Worm (Caenorhabditis elegans) whole organism, young adult: ENCODE results near the gene clec-164.

ENCODE experiments used
- B0035.1 ChIP-seq: sonication (generic microtip); optimal IDR thresholded peaks from 2 replicates; lab custom pipeline; 2016; ENCODE audit warnings: missing genetic modification characterization, mild to moderate bottlenecking, missing compliant biosample characterization, missing genotype, missing genetic modification reagents
- C06A6.2 ChIP-seq: fragments of 200-800 bp; sonication (Bioruptor generic); conservative IDR thresholded peaks from 2 replicates; pipeline ENCODE4 v1.3.6; 2022; ENCODE audit warnings: missing genetic modification characterization, missing compliant biosample characterization
- C17E4.6 ChIP-seq: fragments of 200-800 bp; sonication (Bioruptor generic); IDR thresholded peaks from 2 replicates; pipeline ENCODE4 v1.3.6; 2022; ENCODE audit warnings: missing genetic modification reagents, missing genetic modification characterization, missing compliant biosample characterization
- F52B5.7 ChIP-seq: sonication (generic microtip); optimal IDR thresholded peaks from 2 replicates; lab custom pipeline; 2016; ENCODE audit warnings: mild to moderate bottlenecking, missing genetic modification characterization, missing compliant biosample characterization
- F57C9.4 ChIP-seq: sonication (generic microtip); optimal IDR thresholded peaks from 2 replicates; lab custom pipeline; 2017; ENCODE audit warnings: mild to moderate bottlenecking, missing genetic modification characterization, missing compliant biosample characterization
- T07F8.4 ChIP-seq: sonication (generic microtip); optimal IDR thresholded peaks from 2 replicates; lab custom pipeline; 2016; ENCODE audit warnings: mild to moderate bottlenecking, missing genetic modification characterization, moderate library complexity, missing compliant biosample characterization
- Y79H2A.3 ChIP-seq: fragments of 200-800 bp; sonication (Bioruptor generic); conservative IDR thresholded peaks from 2 replicates; pipeline ENCODE4 v1.3.6; 2022; ENCODE audit warnings: missing genetic modification reagents, missing genetic modification characterization, missing compliant biosample characterization
- ama-1 ChIP-seq, 3 experiments: fragments of 150-350 bp in 1 of 3; sonication (generic microtip) in 2 of 3; optimal IDR thresholded peaks; 2 replicates each; lab custom pipeline; 2014 to 2018; ENCODE audit warnings: missing biosample characterization in 2 of 3, missing genetic modification characterization in 2 of 3, missing genetic modification reagents in 2 of 3
- aptf-2 ChIP-seq: fragments of 200-800 bp; sonication (Bioruptor generic); conservative IDR thresholded peaks from 2 replicates; pipeline ENCODE4 v1.3.6; 2022; ENCODE audit warnings: missing genetic modification reagents, missing genetic modification characterization, missing compliant biosample characterization
- attf-3 ChIP-seq: fragments of 200-800 bp; sonication (Bioruptor generic); conservative IDR thresholded peaks from 2 replicates; pipeline ENCODE4 v1.3.6; 2022; ENCODE audit warnings: missing genetic modification reagents, missing genetic modification characterization, missing compliant biosample characterization
- attf-5 ChIP-seq: fragments of 200-800 bp; sonication (Bioruptor generic); optimal IDR thresholded peaks from 2 replicates; lab custom pipeline; 2018; ENCODE audit warnings: mild to moderate bottlenecking, missing genetic modification characterization, missing compliant biosample characterization
- bed-1 ChIP-seq: fragments of 200-800 bp; sonication (Bioruptor generic); IDR thresholded peaks from 2 replicates; pipeline ENCODE4 v1.3.6; 2022; ENCODE audit warnings: missing genetic modification reagents, missing genetic modification characterization, missing compliant biosample characterization
- ccch-3 ChIP-seq: fragments of 200-800 bp; sonication (Bioruptor generic); optimal IDR thresholded peaks from 2 replicates; lab custom pipeline; 2018; ENCODE audit warnings: mild to moderate bottlenecking, missing genetic modification characterization, missing compliant biosample characterization
- cebp-2 ChIP-seq: fragments of 200-800 bp; sonication (Bioruptor generic); IDR thresholded peaks from 2 replicates; pipeline ENCODE4 v1.3.6; 2022; ENCODE audit warnings: missing genetic modification characterization, missing compliant biosample characterization
- ceh-58 ChIP-seq: fragments of 200-800 bp; sonication (Bioruptor generic); IDR thresholded peaks from 2 replicates; pipeline ENCODE4 v1.3.6; 2022; ENCODE audit warnings: missing genetic modification characterization, missing compliant biosample characterization
- ceh-91 ChIP-seq: fragments of 200-800 bp; sonication (Bioruptor generic); IDR thresholded peaks from 2 replicates; pipeline ENCODE4 v1.3.6; 2022; ENCODE audit warnings: missing genetic modification reagents, missing genetic modification characterization, missing compliant biosample characterization
- dox-1 ChIP-seq: fragments of 200-800 bp; sonication (Bioruptor generic); IDR thresholded peaks from 2 replicates; pipeline ENCODE4 v1.3.6; 2022; ENCODE audit warnings: missing genetic modification reagents, missing genetic modification characterization, missing compliant biosample characterization
- egrh-3 ChIP-seq: fragments of 200-800 bp; sonication (Bioruptor generic); IDR thresholded peaks from 2 replicates; pipeline ENCODE4 v1.3.6; 2022; ENCODE audit warnings: missing genetic modification reagents, missing genetic modification characterization, missing compliant biosample characterization
- fkh-3 ChIP-seq: sonication (generic microtip); optimal IDR thresholded peaks from 2 replicates; lab custom pipeline; 2016; ENCODE audit warnings: mild to moderate bottlenecking, missing genetic modification characterization, missing compliant biosample characterization
- hrde-1 ChIP-seq: sonication (generic microtip); optimal IDR thresholded peaks from 2 replicates; lab custom pipeline; 2016; ENCODE audit warnings: missing genetic modification characterization, mild to moderate bottlenecking, missing compliant biosample characterization, moderate library complexity, missing genotype, missing genetic modification reagents, borderline replicate concordance
- lsl-1 ChIP-seq: fragments of 200-800 bp; sonication (Bioruptor generic); optimal IDR thresholded peaks from 2 replicates; lab custom pipeline; 2018; ENCODE audit warnings: mild to moderate bottlenecking, missing genetic modification characterization, moderate library complexity, missing compliant biosample characterization
- lsy-27 ChIP-seq: sonication (generic microtip); optimal IDR thresholded peaks from 2 replicates; lab custom pipeline; 2017; ENCODE audit warnings: missing genetic modification characterization, mild to moderate bottlenecking, missing compliant biosample characterization, antibody characterized with exemption, missing genotype, borderline replicate concordance; ENCODE audit not compliant: insufficient read depth
- madf-10 ChIP-seq: sonication (generic microtip); optimal IDR thresholded peaks from 2 replicates; lab custom pipeline; 2016; ENCODE audit warnings: mild to moderate bottlenecking, missing genetic modification characterization, missing compliant biosample characterization
- madf-6 ChIP-seq: fragments of 200-800 bp; sonication (Bioruptor generic); IDR thresholded peaks from 2 replicates; pipeline ENCODE4 v1.3.6; 2022; ENCODE audit warnings: missing genetic modification reagents, missing genetic modification characterization, missing compliant biosample characterization
- mcd-1 ChIP-seq: fragments of 200-800 bp; sonication (Bioruptor generic); IDR thresholded peaks from 2 replicates; pipeline ENCODE4 v1.3.6; 2022; ENCODE audit warnings: missing genetic modification reagents, missing genetic modification characterization, missing compliant biosample characterization
- nhr-120 ChIP-seq: fragments of 200-800 bp; sonication (Bioruptor generic); IDR thresholded peaks from 2 replicates; pipeline ENCODE4 v1.3.6; 2022; ENCODE audit warnings: missing genetic modification characterization, missing compliant biosample characterization
- pha-4 ChIP-seq: fragments of 150-350 bp; sonication (generic microtip); optimal IDR thresholded peaks from 2 replicates; lab custom pipeline; 2014; ENCODE audit warnings: missing biosample characterization, missing genetic modification reagents, missing genetic modification characterization
- rcor-1 ChIP-seq: fragments of 200-800 bp; sonication (Bioruptor generic); IDR thresholded peaks from 2 replicates; pipeline ENCODE4 v1.3.6; 2022; ENCODE audit warnings: missing genetic modification reagents, missing genetic modification characterization, missing compliant biosample characterization
- repo-1 ChIP-seq: sonication (generic microtip); optimal IDR thresholded peaks from 2 replicates; lab custom pipeline; 2017; ENCODE audit warnings: mild to moderate bottlenecking, missing genetic modification characterization, missing compliant biosample characterization
- snpc-1.1 ChIP-seq: sonication (generic microtip); optimal IDR thresholded peaks from 2 replicates; lab custom pipeline; 2017; ENCODE audit warnings: missing genetic modification characterization, mild to moderate bottlenecking, missing compliant biosample characterization, antibody characterized with exemption, moderate library complexity, missing genotype, missing genetic modification reagents; ENCODE audit not compliant: insufficient read depth
- somi-1 ChIP-seq: fragments of 200-800 bp; sonication (Bioruptor generic); optimal IDR thresholded peaks from 2 replicates; lab custom pipeline; 2018; ENCODE audit warnings: mild to moderate bottlenecking, missing genetic modification characterization, missing compliant biosample characterization
- tbp1 ChIP-seq: fragments of 200-800 bp; sonication (Bioruptor generic); optimal IDR thresholded peaks from 2 replicates; lab custom pipeline; 2018; ENCODE audit warnings: mild to moderate bottlenecking, missing genetic modification characterization, missing compliant biosample characterization
- zfh-2 ChIP-seq: fragments of 200-800 bp; sonication (Bioruptor generic); conservative IDR thresholded peaks from 2 replicates; pipeline ENCODE4 v1.3.6; 2022; ENCODE audit warnings: missing genetic modification reagents, missing genetic modification characterization, missing compliant biosample characterization
- zim-3 ChIP-seq: sonication (generic microtip); optimal IDR thresholded peaks from 2 replicates; lab custom pipeline; 2017; ENCODE audit warnings: mild to moderate bottlenecking, missing genetic modification characterization, moderate library complexity, missing compliant biosample characterization
- ztf-26 ChIP-seq: sonication (generic microtip); optimal IDR thresholded peaks from 2 replicates; lab custom pipeline; 2017; ENCODE audit warnings: missing genetic modification characterization, missing compliant biosample characterization
- ztf-3 ChIP-seq: fragments of 200-800 bp; sonication (Bioruptor generic); optimal IDR thresholded peaks from 2 replicates; lab custom pipeline; 2018; ENCODE audit warnings: mild to moderate bottlenecking, missing genetic modification characterization, missing compliant biosample characterization

clec-164 gene

DNA sequence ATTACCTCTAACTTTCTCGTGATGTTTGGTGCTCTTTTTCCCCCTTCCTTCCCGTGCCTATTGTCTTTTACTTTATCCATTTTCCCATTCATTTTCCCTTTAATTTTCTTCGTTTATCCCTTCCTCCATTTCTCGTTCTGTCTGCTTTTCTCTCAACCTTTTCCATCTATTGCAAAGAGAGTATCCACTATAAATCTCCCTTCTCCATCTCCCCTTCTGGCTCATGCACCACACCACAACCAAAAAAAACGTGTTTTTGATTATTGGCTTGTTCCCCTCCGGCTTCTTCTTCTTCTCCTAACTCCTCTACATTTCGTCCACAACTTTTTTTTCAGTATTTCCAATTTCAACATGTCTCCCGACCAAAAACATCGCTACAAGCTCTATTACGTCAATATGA is 43.8 kb downstream of the clec-164 start, which contains the start of gene gst-40:
Gene gst-40 (plus strand): TSS at position 236 of the 400 bp plus-strand sequence.
- TF ChIP-seq repo-1 (tag; lab: Kevin White, UChicago) (no peak), dox-1 (GFP tag; lab: Robert Waterston, UW) (no peak), pha-4 (tag; lab: Kevin White, UChicago) (no peak), C06A6.2 (GFP tag; lab: Robert Waterston, UW) (no peak), tbp1 (GFP tag; lab: Kevin White, UChicago) (no peak), zim-3 (no peak), hrde-1 (no peak), rcor-1 (no peak), ztf-26 (no peak), ccch-3 (GFP tag; lab: Kevin White, UChicago) (no peak), nhr-120 (GFP tag; lab: Robert Waterston, UW) (no peak), F52B5.7 (tag; lab: Kevin White, UChicago) (no peak), fkh-3 (tag; lab: Kevin White, UChicago) (no peak)

DNA sequence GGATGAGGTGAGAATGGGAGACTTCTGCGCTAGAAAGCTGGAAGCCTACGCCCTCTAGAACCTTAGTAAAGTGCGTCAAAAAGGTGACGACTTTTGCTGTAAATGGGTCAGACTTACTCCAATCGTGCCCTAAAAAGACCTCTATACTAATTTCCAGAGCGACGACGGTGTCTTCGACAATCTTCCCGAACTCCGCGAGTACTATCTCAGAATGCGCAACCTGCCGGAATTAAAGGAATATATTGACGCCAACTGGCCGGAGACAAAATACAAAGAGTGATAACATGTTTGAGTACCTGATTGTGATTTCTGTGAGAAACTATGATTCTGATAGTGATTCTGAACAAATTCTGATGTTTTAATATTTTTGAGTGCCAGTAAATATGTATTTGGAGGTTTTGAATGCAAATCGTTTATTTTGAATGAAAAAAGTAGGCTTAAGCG is 45.6 kb downstream of the clec-164 start:
- peak; percentile 87 for TF ChIP-seq ama-1 (optimal IDR thresholded peaks at IDR 0.05; lab: Kevin White, UChicago)
- no peak for TF ChIP-seq ama-1 (GFP tag; optimal IDR thresholded peaks at IDR 0.05; lab: Kevin White, UChicago)
- TF ChIP-seq B0035.1 (tag; lab: Kevin White, UChicago) = peak; percentile 7
- TF ChIP-seq C17E4.6 = no peak
- no peak for TF ChIP-seq ztf-3 (GFP tag; lab: Kevin White, UChicago)

DNA sequence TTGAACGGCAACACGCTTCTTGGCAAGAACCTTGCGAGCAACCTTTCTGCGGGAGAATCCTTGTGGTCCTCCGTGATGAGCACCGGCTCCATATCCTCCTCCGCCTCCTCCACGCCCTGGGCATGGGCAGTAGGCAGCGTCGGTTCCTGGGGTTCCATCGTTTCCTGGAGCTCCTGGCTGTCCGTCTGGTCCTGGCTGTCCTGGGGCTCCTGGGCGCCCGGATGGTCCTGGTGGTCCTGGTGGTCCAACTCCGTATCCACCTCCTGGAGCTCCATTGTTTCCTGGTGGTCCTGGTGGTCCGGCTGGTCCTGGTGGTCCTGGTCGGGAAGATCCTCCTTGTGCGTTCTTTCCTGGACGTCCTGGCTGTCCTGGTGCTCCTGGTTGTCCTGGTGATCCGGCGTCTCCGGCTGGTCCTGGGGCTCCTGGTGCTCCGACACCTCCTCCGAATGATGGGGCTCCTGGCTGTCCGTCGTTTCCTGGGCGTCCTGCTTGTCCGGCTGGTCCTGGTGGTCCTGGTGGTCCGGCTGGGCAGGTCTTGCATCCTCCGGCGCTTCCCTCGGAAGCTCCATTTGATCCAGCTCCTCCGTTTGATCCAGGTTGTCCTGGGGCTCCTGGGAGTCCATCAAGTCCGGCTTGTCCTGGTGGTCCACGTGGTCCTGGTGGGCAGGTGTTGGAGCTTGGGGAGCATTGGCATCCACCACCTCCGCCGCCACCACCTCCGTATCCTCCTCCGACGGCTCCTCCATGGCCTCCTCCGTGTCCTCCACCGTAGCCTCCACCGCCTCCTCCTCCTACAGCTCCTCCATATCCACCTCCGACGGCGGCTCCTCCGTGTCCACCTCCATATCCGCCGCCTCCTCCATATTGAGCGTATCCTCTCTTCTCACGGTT is 46.3 kb downstream of the clec-164 start:
- TF ChIP-seq madf-10 (no peak), Y79H2A.3 (GFP tag; lab: Robert Waterston, UW) (no peak), snpc-1.1 (no peak), ceh-58 (GFP tag; lab: Robert Waterston, UW) (no peak), F57C9.4 (tag; lab: Kevin White, UChicago) (no peak), mcd-1 (GFP tag; lab: Robert Waterston, UW) (peak; percentile 23; the same call in 1 of the 2 replicates), somi-1 (GFP tag; lab: Kevin White, UChicago) (no peak), aptf-2 (GFP tag; lab: Robert Waterston, UW) (0 out of 2 replicates have a peak, but pooled peaks have one; percentile 20), bed-1 (GFP tag; lab: Robert Waterston, UW) (no peak), cebp-2 (GFP tag; lab: Robert Waterston, UW) (no peak), lsl-1 (GFP tag; lab: Kevin White, UChicago) (no peak), pha-4 (tag; lab: Kevin White, UChicago) (no peak), repo-1 (tag; lab: Kevin White, UChicago) (peak; percentile 31), ama-1 (optimal IDR thresholded peaks at IDR 0.05; lab: Kevin White, UChicago) (no peak), ama-1 (GFP tag; optimal IDR thresholded peaks at IDR 0.05; lab: Kevin White, UChicago) (no peak), egrh-3 (GFP tag; lab: Robert Waterston, UW) (peak; percentile 92), attf-3 (GFP tag; lab: Robert Waterston, UW) (no peak), attf-5 (GFP tag; lab: Kevin White, UChicago) (no peak), lsy-27 (tag; lab: Kevin White, UChicago) (no peak), nhr-120 (GFP tag; lab: Robert Waterston, UW) (peak; percentile 66; the same call in 1 of the 2 replicates), madf-6 (GFP tag; lab: Robert Waterston, UW) (no peak), ceh-91 (GFP tag; lab: Robert Waterston, UW) (no peak), zfh-2 (GFP tag; lab: Robert Waterston, UW) (peak; percentile 83), T07F8.4 (tag; lab: Kevin White, UChicago) (no peak), dox-1 (GFP tag; lab: Robert Waterston, UW) (no peak)
